Worm (Caenorhabditis elegans): ENCODE results near the gene C25H3.15.

- TF ChIP-seq snpc-4 (tag; optimal IDR thresholded peaks at IDR 0.05) (no peak), nhr-76 (tag; optimal IDR thresholded peaks at IDR 0.05) (no peak), nhr-237 (tag; optimal IDR thresholded peaks at IDR 0.05) (no peak), sptf-1 (tag; optimal IDR thresholded peaks at IDR 0.05) (no peak), pha-4 (tag; optimal IDR thresholded peaks at IDR 0.05) (no peak), lin-13 (tag; optimal IDR thresholded peaks at IDR 0.05) (no peak), nhr-28 (tag; optimal IDR thresholded peaks at IDR 0.05) (no peak), elt-3 (tag; optimal IDR thresholded peaks at IDR 0.05) (no peak), lsy-2 (tag; optimal IDR thresholded peaks at IDR 0.05) (peak; percentile 2), tbx-8 (GFP tag; optimal IDR thresholded peaks at IDR 0.05) (no peak)
Observed at ce11 chrII:5691216-5691771, 26.2 kb downstream of the C25H3.15 start, which contains the start of the genes ndub-5 and eif-2D.
